Fruit fly (Drosophila melanogaster) whole organism, embryonic: ENCODE results near the gene CG4462.
A peak's percentile ranks its signal among the peaks of the same experiment; 100 is the strongest.

Source experiments
- Bgb ChIP-seq: fragments of 200-800 bp; sonication (Bioruptor generic); IDR thresholded peaks from 2 replicates; pipeline ENCODE4 v1.3.6; 2022; ENCODE audit warnings: missing biosample characterization, missing genetic modification characterization; ENCODE audit not compliant: partially characterized antibody
- CG1024 ChIP-seq: fragments of 200-800 bp; sonication (Bioruptor generic); IDR thresholded peaks from 2 replicates; pipeline ENCODE4 v1.3.6; 2022; ENCODE audit warnings: missing biosample characterization, missing genetic modification characterization
- CG10565 ChIP-seq: fragments of 200-800 bp; sonication (Bioruptor generic); optimal IDR thresholded peaks from 3 replicates; lab custom pipeline; 2016; ENCODE audit warnings: missing biosample characterization, mild to moderate bottlenecking, missing genetic modification characterization
- CG11695 ChIP-seq: fragments of 200-800 bp; sonication (Bioruptor generic); IDR thresholded peaks from 3 replicates; pipeline ENCODE4 v1.3.6; 2022; ENCODE audit warnings: missing biosample characterization, missing genetic modification characterization
- CG12219 ChIP-seq: fragments of 200-800 bp; sonication (Bioruptor generic); optimal IDR thresholded peaks from 3 replicates; lab custom pipeline; 2018; ENCODE audit warnings: missing biosample characterization, mild to moderate bottlenecking, missing genetic modification characterization
- CG16779 ChIP-seq: fragments of 200-800 bp; sonication (Bioruptor generic); IDR thresholded peaks from 2 replicates; pipeline ENCODE4 v1.3.6; 2022; ENCODE audit warnings: missing biosample characterization, missing genetic modification characterization
- CG16863 ChIP-seq: fragments of 200-800 bp; sonication (Bioruptor generic); optimal IDR thresholded peaks from 3 replicates; lab custom pipeline; 2016; ENCODE audit warnings: missing biosample characterization, missing genetic modification characterization
- CG30020 ChIP-seq: fragments of 200-800 bp; optimal IDR thresholded peaks from 2 replicates; lab custom pipeline; 2019; ENCODE audit warnings: missing biosample characterization, mild to moderate bottlenecking, missing genetic modification characterization, moderate library complexity
- CG32532 ChIP-seq: fragments of 200-800 bp; sonication (Bioruptor generic); IDR thresholded peaks from 2 replicates; pipeline ENCODE4 v1.3.6; 2022; ENCODE audit warnings: missing biosample characterization, missing genetic modification characterization
- CG4730 ChIP-seq: fragments of 200-800 bp; sonication (Bioruptor generic); IDR thresholded peaks from 2 replicates; pipeline ENCODE4 v1.3.6; 2022; ENCODE audit warnings: missing biosample characterization, missing genetic modification characterization
- CG4820 ChIP-seq: fragments of 200-800 bp; sonication (Bioruptor generic); optimal IDR thresholded peaks from 3 replicates; lab custom pipeline; 2016; ENCODE audit warnings: missing biosample characterization, missing genetic modification characterization
- CG6272 ChIP-seq: fragments of 200-800 bp; sonication (Bioruptor generic); IDR thresholded peaks from 2 replicates; pipeline ENCODE4 v1.3.6; 2022; ENCODE audit warnings: missing biosample characterization, missing genetic modification characterization
- CG6654 ChIP-seq: fragments of 200-800 bp; sonication (Bioruptor generic); optimal IDR thresholded peaks from 2 replicates; lab custom pipeline; 2017; ENCODE audit warnings: missing biosample characterization, mild to moderate bottlenecking, missing genetic modification characterization
- CG6791 ChIP-seq: fragments of 200-800 bp; sonication (Bioruptor generic); IDR thresholded peaks from 3 replicates; pipeline ENCODE4 v1.3.6; 2022; ENCODE audit warnings: missing biosample characterization, missing genetic modification characterization; ENCODE audit not compliant: partially characterized antibody
- CG7357 ChIP-seq: fragments of 200-800 bp; sonication (Bioruptor generic); IDR thresholded peaks from 3 replicates; pipeline ENCODE4 v1.3.6; 2022; ENCODE audit warnings: missing biosample characterization, missing genetic modification characterization
- CG9817 ChIP-seq: fragments of 200-800 bp; sonication (Bioruptor generic); optimal IDR thresholded peaks from 2 replicates; lab custom pipeline; 2018; ENCODE audit warnings: missing biosample characterization, mild to moderate bottlenecking, missing genetic modification characterization, moderate library complexity
- Chrac-16 ChIP-seq: fragments of 200-800 bp; sonication (Bioruptor generic); optimal IDR thresholded peaks from 3 replicates; lab custom pipeline; 2016; ENCODE audit warnings: missing biosample characterization, missing genetic modification characterization
- CrebB ChIP-seq: fragments of 200-800 bp; sonication (Bioruptor generic); optimal IDR thresholded peaks from 3 replicates; lab custom pipeline; 2018; ENCODE audit warnings: missing biosample characterization, mild to moderate bottlenecking, missing genetic modification characterization
- D19A ChIP-seq: fragments of 200-800 bp; optimal IDR thresholded peaks from 3 replicates; lab custom pipeline; 2019; ENCODE audit warnings: missing biosample characterization, mild to moderate bottlenecking, missing genetic modification characterization, moderate library complexity
- Dip3 ChIP-seq: fragments of 200-800 bp; sonication (Bioruptor generic); optimal IDR thresholded peaks from 3 replicates; lab custom pipeline; 2016; ENCODE audit warnings: missing biosample characterization, missing genetic modification characterization
- Elba2 ChIP-seq: fragments of 200-800 bp; sonication (Bioruptor generic); optimal IDR thresholded peaks from 3 replicates; lab custom pipeline; 2016; ENCODE audit warnings: missing biosample characterization, missing genetic modification characterization
- NC2β ChIP-seq: fragments of 200-800 bp; sonication (Bioruptor generic); optimal IDR thresholded peaks from 2 replicates; lab custom pipeline; 2016; ENCODE audit warnings: missing biosample characterization, missing genetic modification characterization
- Nf-YA ChIP-seq: fragments of 200-800 bp; sonication (Bioruptor generic); IDR thresholded peaks from 2 replicates; pipeline ENCODE4 v1.3.6; 2022; ENCODE audit warnings: missing biosample characterization, missing genetic modification characterization
- NfI ChIP-seq: fragments of 200-800 bp; sonication (Bioruptor generic); optimal IDR thresholded peaks from 3 replicates; lab custom pipeline; 2018; ENCODE audit warnings: missing biosample characterization, mild to moderate bottlenecking, missing genetic modification characterization, moderate library complexity
- PHDP ChIP-seq: fragments of 200-800 bp; sonication (Bioruptor generic); optimal IDR thresholded peaks from 3 replicates; lab custom pipeline; 2018; ENCODE audit warnings: missing biosample characterization, mild to moderate bottlenecking, missing genetic modification characterization, moderate library complexity
- Usf ChIP-seq: fragments of 200-800 bp; sonication (Bioruptor generic); optimal IDR thresholded peaks from 2 replicates; lab custom pipeline; 2017; ENCODE audit warnings: missing genotype, missing biosample characterization, missing genetic modification characterization
- Vsx1 ChIP-seq: fragments of 200-800 bp; sonication (Bioruptor generic); optimal IDR thresholded peaks from 2 replicates; lab custom pipeline; 2017; ENCODE audit warnings: missing biosample characterization, mild to moderate bottlenecking, missing genetic modification characterization, missing genetic modification reagents
- amos ChIP-seq: fragments of 200-800 bp; sonication (Bioruptor generic); IDR thresholded peaks from 2 replicates; pipeline ENCODE4 v1.3.6; 2022; ENCODE audit warnings: missing biosample characterization, missing genetic modification characterization; ENCODE audit not compliant: partially characterized antibody
- az2 ChIP-seq: fragments of 200-800 bp; sonication (Bioruptor generic); optimal IDR thresholded peaks from 3 replicates; lab custom pipeline; 2016; ENCODE audit warnings: missing biosample characterization, missing genetic modification characterization
- bab2 ChIP-seq: fragments of 200-800 bp; sonication (Bioruptor generic); optimal IDR thresholded peaks from 2 replicates; lab custom pipeline; 2016; ENCODE audit warnings: missing biosample characterization, missing genetic modification characterization
- bbx ChIP-seq: fragments of 200-800 bp; sonication (Bioruptor generic); IDR thresholded peaks from 2 replicates; pipeline ENCODE4 v1.3.6; 2022; ENCODE audit warnings: missing biosample characterization, missing genetic modification characterization; ENCODE audit not compliant: partially characterized antibody
- bowl ChIP-seq: fragments of 200-800 bp; sonication (Bioruptor generic); IDR thresholded peaks from 2 replicates; pipeline ENCODE4 v1.3.6; 2022; ENCODE audit warnings: missing biosample characterization, missing genetic modification characterization
- cad ChIP-seq: fragments of >200 bp; optimal IDR thresholded peaks from 2 replicates; lab custom pipeline; 2017; ENCODE audit warnings: missing biosample characterization, missing genetic modification characterization
- caup ChIP-seq: fragments of 200-800 bp; sonication (Bioruptor generic); optimal IDR thresholded peaks from 3 replicates; lab custom pipeline; 2017; ENCODE audit warnings: missing biosample characterization, mild to moderate bottlenecking, missing genetic modification characterization, moderate library complexity; ENCODE audit not compliant: severe bottlenecking
- chm ChIP-seq: fragments of 200-800 bp; sonication (Bioruptor generic); IDR thresholded peaks from 2 replicates; pipeline ENCODE4 v1.3.6; 2022; ENCODE audit warnings: missing biosample characterization, missing genetic modification characterization
- emc ChIP-seq: fragments of 200-800 bp; sonication (Bioruptor generic); optimal IDR thresholded peaks from 2 replicates; lab custom pipeline; 2016; ENCODE audit warnings: missing biosample characterization, missing genetic modification characterization
- eyg ChIP-seq: fragments of 200-800 bp; sonication (Bioruptor generic); optimal IDR thresholded peaks from 3 replicates; lab custom pipeline; 2016; ENCODE audit warnings: missing biosample characterization, missing genetic modification characterization
- fd3F ChIP-seq: fragments of 200-800 bp; sonication (Bioruptor generic); optimal IDR thresholded peaks from 2 replicates; lab custom pipeline; 2018; ENCODE audit warnings: missing biosample characterization, mild to moderate bottlenecking, missing genetic modification characterization, moderate library complexity
- fd96Cb ChIP-seq: fragments of 200-800 bp; sonication (Bioruptor generic); optimal IDR thresholded peaks from 2 replicates; lab custom pipeline; 2018; ENCODE audit warnings: missing biosample characterization, mild to moderate bottlenecking, missing genetic modification characterization, moderate library complexity
- ken ChIP-seq: fragments of 200-800 bp; sonication (Bioruptor generic); IDR thresholded peaks from 3 replicates; pipeline ENCODE4 v1.3.6; 2022; ENCODE audit warnings: missing biosample characterization, missing genetic modification characterization
- lov ChIP-seq, 2 experiments: fragments of 200-800 bp in 1 of 2; fragments of >200 bp in 1 of 2; sonication (Bioruptor generic) in 1 of 2; IDR thresholded peaks in 1 of 2; optimal IDR thresholded peaks in 1 of 2; 2 replicates in 1 of 2; 3 replicates in 1 of 2; pipeline versions ENCODE4 v1.3.6 to Lab custom; 2017 to 2022; ENCODE audit warnings: missing biosample characterization in 1 of 2, missing genetic modification characterization in 1 of 2
- mld ChIP-seq: fragments of 200-800 bp; sonication (Bioruptor generic); IDR thresholded peaks from 3 replicates; pipeline ENCODE4 v1.3.6; 2022; ENCODE audit warnings: missing biosample characterization, missing genetic modification characterization; ENCODE audit not compliant: partially characterized antibody
- nau ChIP-seq: fragments of 200-800 bp; sonication (Bioruptor generic); optimal IDR thresholded peaks from 3 replicates; lab custom pipeline; 2017; ENCODE audit warnings: missing biosample characterization, mild to moderate bottlenecking, missing genetic modification characterization, missing genetic modification reagents
- odd ChIP-seq: fragments of 200-800 bp; sonication (Bioruptor generic); optimal IDR thresholded peaks from 2 replicates; lab custom pipeline; 2017; ENCODE audit warnings: missing biosample characterization, mild to moderate bottlenecking, missing genetic modification characterization
- psq ChIP-seq: fragments of 200-800 bp; sonication (Bioruptor generic); optimal IDR thresholded peaks from 2 replicates; lab custom pipeline; 2017; ENCODE audit warnings: missing biosample characterization, missing genetic modification characterization
- pzg ChIP-seq: fragments of 200-800 bp; sonication (Bioruptor generic); optimal IDR thresholded peaks from 3 replicates; lab custom pipeline; 2018; ENCODE audit warnings: missing biosample characterization, mild to moderate bottlenecking, missing genetic modification characterization, moderate library complexity
- slp2 ChIP-seq: fragments of 200-800 bp; sonication (Bioruptor generic); optimal IDR thresholded peaks from 2 replicates; lab custom pipeline; 2016; ENCODE audit warnings: missing biosample characterization, missing genetic modification characterization
- sna ChIP-seq: fragments of 200-800 bp; sonication (Bioruptor generic); IDR thresholded peaks from 2 replicates; pipeline ENCODE4 v1.3.6; 2022; ENCODE audit warnings: missing biosample characterization, missing genetic modification characterization; ENCODE audit not compliant: partially characterized antibody
- wor ChIP-seq: fragments of 200-800 bp; sonication (Bioruptor generic); IDR thresholded peaks from 2 replicates; pipeline ENCODE4 v1.3.6; 2022; ENCODE audit warnings: missing biosample characterization, missing genetic modification characterization

CG4462 gene

DNA sequence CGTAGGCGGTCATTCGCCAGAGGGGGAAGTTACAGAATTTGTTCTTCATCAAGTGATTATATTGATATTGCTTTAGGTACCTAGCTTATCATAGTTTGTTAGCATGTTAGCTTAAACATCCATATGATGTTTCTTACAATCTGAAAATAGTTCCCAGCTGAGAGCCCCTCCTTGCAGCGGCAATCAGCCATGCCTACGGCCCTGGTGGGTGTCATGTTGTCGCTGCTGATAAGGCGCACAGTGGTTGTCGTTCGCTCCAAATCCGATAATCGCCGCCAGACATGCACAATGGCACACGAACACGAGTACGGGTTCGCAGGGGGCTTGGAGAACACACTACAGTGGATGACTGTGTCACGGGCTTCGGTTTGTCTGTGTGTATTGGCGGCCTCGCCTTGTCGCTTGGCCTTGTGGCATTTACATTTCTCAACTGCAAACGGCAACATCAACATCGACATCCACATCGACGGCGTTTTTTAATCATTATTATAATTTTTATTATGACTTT lies 19.2 kb downstream of the CG4462 start (continued):
- TF ChIP-seq NC2β (peak; percentile 48), CG10565 (GFP tag; lab: Kevin White, UChicago) (no peak), CG6654 (GFP tag; lab: Kevin White, UChicago) (no peak), sna (GFP tag; lab: Robert Waterston, UW) (no peak), lov (optimal IDR thresholded peaks at IDR 0.05; lab: Kevin White, UChicago) (no peak), lov (GFP tag; IDR thresholded peaks at IDR 0.05; lab: Robert Waterston, UW) (0 out of 3 replicates have a peak, but pooled peaks have one; percentile 56), CG9817 (tag; lab: Kevin White, UChicago) (peak; percentile 66), psq (no peak), CG6791 (no peak), CG32532 (peak; percentile 91), bab2 (GFP tag; lab: Kevin White, UChicago) (peak; percentile 89), pzg (GFP tag; lab: Kevin White, UChicago) (peak; percentile 20), Bgb (no peak), caup (GFP tag; lab: Kevin White, UChicago) (peak; percentile 79), Usf (GFP tag; lab: Kevin White, UChicago) (peak; percentile 69), Elba2 (GFP tag; lab: Kevin White, UChicago) (no peak), CG16779 (GFP tag; lab: Robert Waterston, UW) (peak; percentile 75; the same call in 1 of the 2 replicates), bowl (peak; percentile 47; the same call in 1 of the 2 replicates), CG6272 (GFP tag; lab: Robert Waterston, UW) (peak; percentile 87), amos (no peak), fd3F (peak; percentile 61), odd (GFP tag; lab: Kevin White, UChicago) (peak; percentile 72), mld (GFP tag; lab: Robert Waterston, UW) (no peak), CG30020 (tag; lab: Kevin White, UChicago) (no peak), nau (GFP tag; lab: Kevin White, UChicago) (peak; percentile 70), CG7357 (GFP tag; lab: Robert Waterston, UW) (peak; percentile 34; the same call in 1 of the 3 replicates), wor (GFP tag; lab: Robert Waterston, UW) (peak; percentile 44; the same call in 1 of the 2 replicates), eyg (GFP tag; lab: Kevin White, UChicago) (peak; percentile 27), CG1024 (GFP tag; lab: Robert Waterston, UW) (peak; percentile 43; the same call in 1 of the 2 replicates), az2 (GFP tag; lab: Kevin White, UChicago) (peak; percentile 79), Vsx1 (GFP tag; lab: Kevin White, UChicago) (peak; percentile 23), cad (GFP tag; lab: Kevin White, UChicago) (no peak), slp2 (GFP tag; lab: Kevin White, UChicago) (peak; percentile 48), CG12219 (GFP tag; lab: Kevin White, UChicago) (peak; percentile 78), CG4730 (GFP tag; lab: Robert Waterston, UW) (peak; percentile 80), CG4820 (GFP tag; lab: Kevin White, UChicago) (peak; percentile 49), ken (GFP tag; lab: Robert Waterston, UW) (peak; percentile 68; the same call in 1 of the 3 replicates), emc (GFP tag; lab: Kevin White, UChicago) (peak; percentile 4), chm (GFP tag; lab: Robert Waterston, UW) (peak; percentile 75), Chrac-16 (peak; percentile 75), Nf-YA (GFP tag; lab: Robert Waterston, UW) (peak; percentile 63), fd96Cb (tag; lab: Kevin White, UChicago) (peak; percentile 49), CrebB (tag; lab: Kevin White, UChicago) (peak; percentile 67), D19A (peak; percentile 38), PHDP (tag; lab: Kevin White, UChicago) (peak; percentile 81), CG16863 (GFP tag; lab: Kevin White, UChicago) (peak; percentile 82), Dip3 (GFP tag; lab: Kevin White, UChicago) (peak; percentile 86), NfI (peak; percentile 74), bbx (GFP tag; lab: Robert Waterston, UW) (no peak), CG11695 (GFP tag; lab: Robert Waterston, UW) (peak; percentile 87; the same call in 2 of the 3 replicates)
